Fruit fly (Drosophila melanogaster) whole organism, embryonic: Measurements from ENCODE around the gene CG34288.

Source experiments
- Bdp1 ChIP-seq: fragments of 200-800 bp; sonication (Bioruptor generic); optimal IDR thresholded peaks from 3 replicates; lab custom pipeline; 2016; ENCODE audit warnings: missing biosample characterization, missing genetic modification characterization
- BtbVII ChIP-seq: fragments of 200-800 bp; sonication (Bioruptor generic); optimal IDR thresholded peaks from 3 replicates; lab custom pipeline; 2017; ENCODE audit warnings: missing biosample characterization, mild to moderate bottlenecking, missing genetic modification characterization
- CG10267 ChIP-seq: fragments of 200-800 bp; sonication (Bioruptor generic); optimal IDR thresholded peaks from 2 replicates; lab custom pipeline; 2018; ENCODE audit warnings: missing biosample characterization, mild to moderate bottlenecking, missing genetic modification characterization, moderate library complexity
- CG14050 ChIP-seq: fragments of 200-800 bp; sonication (Bioruptor generic); IDR thresholded peaks from 3 replicates; pipeline ENCODE4 v1.3.6; 2022; ENCODE audit warnings: missing biosample characterization, missing genetic modification characterization
- CG14710 ChIP-seq: fragments of 200-800 bp; sonication (Bioruptor generic); optimal IDR thresholded peaks from 3 replicates; lab custom pipeline; 2019; ENCODE audit warnings: missing biosample characterization, mild to moderate bottlenecking, missing genetic modification characterization, moderate library complexity
- CG15514 ChIP-seq: fragments of 200-800 bp; sonication (Bioruptor generic); optimal IDR thresholded peaks from 3 replicates; lab custom pipeline; 2017; ENCODE audit warnings: missing biosample characterization, missing genetic modification characterization, mild to moderate bottlenecking, moderate library complexity, missing genetic modification reagents
- CG1602 ChIP-seq: fragments of 200-800 bp; sonication (Bioruptor generic); optimal IDR thresholded peaks from 3 replicates; lab custom pipeline; 2016; ENCODE audit warnings: missing biosample characterization, missing genetic modification characterization
- CG2116 ChIP-seq: fragments of 200-800 bp; sonication (Bioruptor generic); optimal IDR thresholded peaks from 3 replicates; lab custom pipeline; 2018; ENCODE audit warnings: missing biosample characterization, mild to moderate bottlenecking, missing genetic modification characterization
- CG5180 ChIP-seq: fragments of 200-800 bp; sonication (Bioruptor generic); optimal IDR thresholded peaks from 3 replicates; lab custom pipeline; 2017; ENCODE audit warnings: missing biosample characterization, missing genetic modification characterization, mild to moderate bottlenecking, moderate library complexity, missing genetic modification reagents
- CG6175 ChIP-seq: fragments of 200-800 bp; sonication (Bioruptor generic); IDR thresholded peaks from 3 replicates; pipeline ENCODE4 v1.3.6; 2022; ENCODE audit warnings: missing biosample characterization, missing genetic modification characterization
- CG6854 ChIP-seq: fragments of 200-800 bp; sonication (Bioruptor generic); optimal IDR thresholded peaks from 3 replicates; lab custom pipeline; 2017; ENCODE audit warnings: missing biosample characterization, mild to moderate bottlenecking, missing genetic modification characterization
- CG7372 ChIP-seq: fragments of 200-800 bp; sonication (Bioruptor generic); IDR thresholded peaks from 2 replicates; pipeline ENCODE4 v1.3.6; 2022; ENCODE audit warnings: missing biosample characterization, missing genetic modification characterization
- CG9797 ChIP-seq: fragments of 200-800 bp; sonication (Bioruptor generic); optimal IDR thresholded peaks from 3 replicates; lab custom pipeline; 2018; ENCODE audit warnings: missing biosample characterization, mild to moderate bottlenecking, missing genetic modification characterization
- CG9817 ChIP-seq: fragments of 200-800 bp; sonication (Bioruptor generic); optimal IDR thresholded peaks from 2 replicates; lab custom pipeline; 2018; ENCODE audit warnings: missing biosample characterization, mild to moderate bottlenecking, missing genetic modification characterization, moderate library complexity
- Deaf1 ChIP-seq: fragments of 200-800 bp; optimal IDR thresholded peaks from 3 replicates; lab custom pipeline; 2019; ENCODE audit warnings: missing biosample characterization, mild to moderate bottlenecking, missing genetic modification characterization, moderate library complexity
- Dp ChIP-seq: fragments of 200-800 bp; sonication (Bioruptor generic); optimal IDR thresholded peaks from 2 replicates; lab custom pipeline; 2018; ENCODE audit warnings: missing biosample characterization, mild to moderate bottlenecking, missing genetic modification characterization, moderate library complexity
- E2f2 ChIP-seq: fragments of 200-800 bp; sonication (Bioruptor generic); IDR thresholded peaks from 2 replicates; pipeline ENCODE4 v1.3.6; 2022; ENCODE audit warnings: missing biosample characterization, missing genetic modification characterization
- Ets97D ChIP-seq: fragments of 200-800 bp; sonication (Bioruptor generic); optimal IDR thresholded peaks from 3 replicates; lab custom pipeline; 2016; ENCODE audit warnings: missing biosample characterization, missing genetic modification characterization
- HHEX ChIP-seq: fragments of 200-800 bp; sonication (Bioruptor generic); optimal IDR thresholded peaks from 3 replicates; lab custom pipeline; 2017; ENCODE audit warnings: missing biosample characterization, mild to moderate bottlenecking, missing genetic modification characterization, missing genetic modification reagents
- Hmr ChIP-seq: fragments of 200-800 bp; sonication (Bioruptor generic); optimal IDR thresholded peaks from 3 replicates; lab custom pipeline; 2017; ENCODE audit warnings: mild to moderate bottlenecking, missing biosample characterization, missing genetic modification reagents, missing genetic modification characterization
- MBD-R2 ChIP-seq: fragments of 200-800 bp; sonication (Bioruptor generic); IDR thresholded peaks from 2 replicates; pipeline ENCODE4 v1.3.6; 2022; ENCODE audit warnings: missing biosample characterization, missing genetic modification characterization
- MESR4 ChIP-seq: fragments of 200-800 bp; sonication (Bioruptor generic); optimal IDR thresholded peaks from 2 replicates; lab custom pipeline; 2018; ENCODE audit warnings: missing biosample characterization, mild to moderate bottlenecking, missing genetic modification characterization, moderate library complexity
- Mad ChIP-seq: fragments of 200-800 bp; sonication (Bioruptor generic); optimal IDR thresholded peaks from 2 replicates; lab custom pipeline; 2016; ENCODE audit warnings: missing biosample characterization, missing genetic modification characterization
- Max ChIP-seq: fragments of 200-800 bp; sonication (Bioruptor generic); optimal IDR thresholded peaks from 2 replicates; lab custom pipeline; 2016; ENCODE audit warnings: missing biosample characterization, mild to moderate bottlenecking, missing genetic modification characterization
- Myb ChIP-seq: fragments of 200-800 bp; sonication (Bioruptor generic); optimal IDR thresholded peaks from 2 replicates; lab custom pipeline; 2016; ENCODE audit warnings: missing biosample characterization, missing genetic modification characterization
- YL-1 ChIP-seq: fragments of 200-800 bp; sonication (Bioruptor generic); optimal IDR thresholded peaks from 3 replicates; lab custom pipeline; 2017; ENCODE audit warnings: missing biosample characterization, mild to moderate bottlenecking, missing genetic modification characterization
- croc ChIP-seq: fragments of 200-800 bp; sonication (Bioruptor generic); conservative IDR thresholded peaks from 3 replicates; pipeline ENCODE4 v1.3.6; 2022; ENCODE audit warnings: missing biosample characterization, missing genetic modification characterization
- cwo ChIP-seq: fragments of 200-800 bp; sonication (Bioruptor generic); optimal IDR thresholded peaks from 3 replicates; lab custom pipeline; 2017; ENCODE audit warnings: missing biosample characterization, missing genetic modification characterization, mild to moderate bottlenecking, moderate library complexity, missing genetic modification reagents
- dm ChIP-seq: fragments of 200-800 bp; sonication (Bioruptor generic); optimal IDR thresholded peaks from 3 replicates; lab custom pipeline; 2016; ENCODE audit warnings: missing biosample characterization, missing genetic modification characterization
- ewg ChIP-seq: fragments of 200-800 bp; sonication (Bioruptor generic); optimal IDR thresholded peaks from 3 replicates; lab custom pipeline; 2017; ENCODE audit warnings: mild to moderate bottlenecking, missing biosample characterization, missing genetic modification reagents, missing genetic modification characterization
- gfzf ChIP-seq: fragments of 200-800 bp; sonication (Bioruptor generic); optimal IDR thresholded peaks from 2 replicates; lab custom pipeline; 2016; ENCODE audit warnings: missing biosample characterization, mild to moderate bottlenecking, missing genetic modification characterization, moderate library complexity
- gsb ChIP-seq: fragments of 200-800 bp; sonication (Bioruptor generic); IDR thresholded peaks from 2 replicates; pipeline ENCODE4 v1.3.6; 2022; ENCODE audit warnings: missing biosample characterization, missing genetic modification characterization
- lab ChIP-seq: fragments of 200-800 bp; sonication (Bioruptor generic); optimal IDR thresholded peaks from 3 replicates; lab custom pipeline; 2017; ENCODE audit warnings: missing biosample characterization, missing genetic modification characterization, mild to moderate bottlenecking, moderate library complexity, missing genetic modification reagents
- nau ChIP-seq: fragments of 200-800 bp; sonication (Bioruptor generic); optimal IDR thresholded peaks from 3 replicates; lab custom pipeline; 2017; ENCODE audit warnings: missing biosample characterization, mild to moderate bottlenecking, missing genetic modification characterization, missing genetic modification reagents
- org-1 ChIP-seq: fragments of 200-800 bp; sonication (Bioruptor generic); optimal IDR thresholded peaks from 2 replicates; lab custom pipeline; 2017; ENCODE audit warnings: missing biosample characterization, missing genetic modification characterization
- pan ChIP-seq, 4 experiments: fragments of >200 bp in 3 of 4; fragments of 200-800 bp in 1 of 4; sonication (Bioruptor generic) in 1 of 4; optimal IDR thresholded peaks in 3 of 4; IDR thresholded peaks in 1 of 4; 2 replicates each; pipeline versions ENCODE4 v1.3.6 to Lab custom; 2017 to 2022; ENCODE audit warnings: missing biosample characterization in 2 of 4, missing genetic modification characterization in 2 of 4, mixed read lengths in 1 of 4
- pzg ChIP-seq: fragments of 200-800 bp; sonication (Bioruptor generic); optimal IDR thresholded peaks from 3 replicates; lab custom pipeline; 2018; ENCODE audit warnings: missing biosample characterization, mild to moderate bottlenecking, missing genetic modification characterization, moderate library complexity
- sd ChIP-seq: fragments of 200-800 bp; sonication (Bioruptor generic); optimal IDR thresholded peaks from 3 replicates; lab custom pipeline; 2018; ENCODE audit warnings: missing biosample characterization, mild to moderate bottlenecking, missing genetic modification characterization, moderate library complexity
- sens ChIP-seq: fragments of 200-800 bp; sonication (Bioruptor generic); peaks from one replicate; lab custom pipeline; 2016; ENCODE audit warnings: missing biosample characterization, missing genetic modification characterization
- trem ChIP-seq: fragments of 200-800 bp; optimal IDR thresholded peaks from 3 replicates; lab custom pipeline; 2019; ENCODE audit warnings: missing biosample characterization, mild to moderate bottlenecking, missing genetic modification characterization, moderate library complexity

Gene CG34288

dm6 chr3R:22447874-22448254 is 801 bp upstream of the CG34288 start, which contains the start of gene CG34376 (continued):
- TF ChIP-seq nau (GFP tag; lab: Kevin White, UChicago): peak; percentile 29
- TF ChIP-seq Dp (GFP tag; lab: Kevin White, UChicago): peak; percentile 65
- TF ChIP-seq Bdp1 (GFP tag; lab: Kevin White, UChicago): no peak
- TF ChIP-seq CG5180 (GFP tag; lab: Kevin White, UChicago): no peak
- peak; percentile 13; the same call in 1 of the 2 replicates for TF ChIP-seq CG7372 (GFP tag; lab: Robert Waterston, UW)
- TF ChIP-seq sens (GFP tag; lab: Kevin White, UChicago): peak; percentile 89
- peak; percentile 26 for TF ChIP-seq Deaf1 (tag; lab: Kevin White, UChicago)
- no peak for TF ChIP-seq HHEX (GFP tag; lab: Kevin White, UChicago)
- TF ChIP-seq CG1602 (GFP tag; lab: Kevin White, UChicago): no peak
- 0 out of 3 replicates have a peak, but pooled peaks have one; percentile 15 for TF ChIP-seq croc (GFP tag; lab: Robert Waterston, UW)
- TF ChIP-seq ewg (GFP tag; lab: Kevin White, UChicago): peak; percentile 48
- TF ChIP-seq Hmr (GFP tag; lab: Kevin White, UChicago): peak; percentile 44
- TF ChIP-seq CG6854 (GFP tag; lab: Kevin White, UChicago): no peak
- TF ChIP-seq pan (optimal IDR thresholded peaks at IDR 0.05; lab: Kevin White, UChicago): no peak
- peak in 1 of 2 experiments; percentile 56 for TF ChIP-seq pan (GFP tag; optimal IDR thresholded peaks at IDR 0.05 in 1 of 2, IDR thresholded peaks at IDR 0.05 in 1 of 2)
- TF ChIP-seq, all 482 proteins: peak for 236

dm6 chr3R:22446493-22446892 is 570 bp downstream of the CG34288 start, which contains the start of gene CG12499:
CG12499 (minus strand) TSS chr3R:22446587.
- TF ChIP-seq CG14710 (tag; lab: Kevin White, UChicago) (peak; percentile 41), CG6175 (GFP tag; lab: Robert Waterston, UW) (no peak), CG9817 (tag; lab: Kevin White, UChicago) (no peak), org-1 (GFP tag; lab: Kevin White, UChicago) (no peak), trem (tag; lab: Kevin White, UChicago) (peak; percentile 20), E2f2 (peak; percentile 94), Dp (GFP tag; lab: Kevin White, UChicago) (peak; percentile 90), MESR4 (peak; percentile 38), cwo (GFP tag; lab: Kevin White, UChicago) (peak; percentile 92), gsb (GFP tag; lab: Robert Waterston, UW) (no peak), Ets97D (GFP tag; lab: Kevin White, UChicago) (peak; percentile 20), CG10267 (tag; lab: Kevin White, UChicago) (peak; percentile 89), MBD-R2 (GFP tag; lab: Robert Waterston, UW) (peak; percentile 50; the same call in 1 of the 2 replicates), CG15514 (peak; percentile 7), Max (GFP tag; lab: Kevin White, UChicago) (peak; percentile 75), BtbVII (GFP tag; lab: Kevin White, UChicago) (peak; percentile 7), gfzf (GFP tag; lab: Kevin White, UChicago) (peak; percentile 73), sd (tag; lab: Kevin White, UChicago) (peak; percentile 45), dm (GFP tag; lab: Kevin White, UChicago) (peak; percentile 69), Mad (no peak), Myb (GFP tag; lab: Kevin White, UChicago) (peak; percentile 31), YL-1 (GFP tag; lab: Kevin White, UChicago) (peak; percentile 32), CG14050 (GFP tag; lab: Robert Waterston, UW) (no peak), lab (GFP tag; lab: Kevin White, UChicago) (no peak), CG9797 (peak; percentile 36), pzg (GFP tag; lab: Kevin White, UChicago) (peak; percentile 46), CG2116 (GFP tag; lab: Kevin White, UChicago) (peak; percentile 25)
- TF ChIP-seq, all 482 proteins: peak for 20
